Worm (Caenorhabditis elegans) whole organism, L4 larva: ENCODE results near the gene pgl-2.
A peak's percentile ranks its signal among the peaks of the same experiment; 100 is the strongest.

ENCODE experiments used
- ceh-82 ChIP-seq: sonication (generic microtip); optimal IDR thresholded peaks from 2 replicates; lab custom pipeline; 2017; ENCODE audit warnings: missing biosample characterization, missing genetic modification characterization
- daf-16 ChIP-seq, 3 experiments: sonication (generic microtip); optimal IDR thresholded peaks; 2 replicates each; lab custom pipeline; 2016 to 2017; ENCODE audit warnings: missing genetic modification characterization in 3 of 3, missing genetic modification reagents in 3 of 3, mild to moderate bottlenecking in 2 of 3, missing compliant biosample characterization in 2 of 3, missing biosample characterization in 1 of 3, moderate library complexity in 1 of 3
- egl-27 ChIP-seq: sonication (generic microtip); optimal IDR thresholded peaks from 3 replicates; lab custom pipeline; 2017; ENCODE audit warnings: missing biosample characterization, missing genetic modification reagents, missing genetic modification characterization
- jun-1 ChIP-seq: fragments of 150-350 bp; optimal IDR thresholded peaks from 2 replicates; lab custom pipeline; 2014; ENCODE audit warnings: missing biosample characterization, missing genetic modification reagents, missing genetic modification characterization
- lin-29 ChIP-seq: fragments of 200-800 bp; sonication (Bioruptor generic); IDR thresholded peaks from 2 replicates; pipeline ENCODE4 v1.3.6; 2022; ENCODE audit warnings: missing genetic modification reagents, missing genetic modification characterization, missing compliant biosample characterization
- lin-38 ChIP-seq: fragments of 200-800 bp; sonication (Bioruptor generic); IDR thresholded peaks from 2 replicates; pipeline ENCODE4 v1.3.6; 2022; ENCODE audit warnings: missing genetic modification reagents, missing genetic modification characterization, missing compliant biosample characterization
- nhr-28 ChIP-seq: fragments of 150-350 bp; optimal IDR thresholded peaks from 2 replicates; lab custom pipeline; 2014; ENCODE audit warnings: missing biosample characterization, missing genetic modification characterization
- nhr-41 ChIP-seq: fragments of 200-800 bp; sonication (Bioruptor generic); IDR thresholded peaks from 2 replicates; pipeline ENCODE4 v1.3.6; 2022; ENCODE audit warnings: missing genetic modification reagents, missing genetic modification characterization, missing compliant biosample characterization
- rbr-2 ChIP-seq: sonication (generic microtip); optimal IDR thresholded peaks from 2 replicates; lab custom pipeline; 2016; ENCODE audit warnings: missing genotype, missing genetic modification characterization, missing compliant biosample characterization
- skn-1 ChIP-seq: fragments of 150-350 bp; optimal IDR thresholded peaks from 2 replicates; lab custom pipeline; 2014; ENCODE audit warnings: missing biosample characterization, missing genetic modification characterization
- unc-62 ChIP-seq, 3 experiments: fragments of 150-350 bp in 1 of 3; sonication (generic microtip); optimal IDR thresholded peaks in 2 of 3; peaks in 1 of 3; 1 replicate in 1 of 3; 2 replicates in 2 of 3; lab custom pipeline; 2014 to 2017; ENCODE audit warnings: missing biosample characterization in 3 of 3, missing genetic modification characterization in 3 of 3, missing genetic modification reagents in 3 of 3, missing genotype in 1 of 3
- ztf-11 ChIP-seq: fragments of 150-350 bp; optimal IDR thresholded peaks from 2 replicates; lab custom pipeline; 2014; ENCODE audit warnings: missing biosample characterization, missing genetic modification characterization

- TF ChIP-seq nhr-28 (tag; lab: Kevin White, UChicago) (no peak), lin-29 (GFP tag; lab: Robert Waterston, UW) (no peak), nhr-41 (GFP tag; lab: Robert Waterston, UW) (0 out of 2 replicates have a peak, but pooled peaks have one; percentile 25), skn-1 (tag; lab: Kevin White, UChicago) (no peak), ceh-82 (tag; lab: Kevin White, UChicago) (no peak), jun-1 (tag; lab: Kevin White, UChicago) (no peak), ztf-11 (tag; lab: Kevin White, UChicago) (no peak), egl-27 (tag; lab: Kevin White, UChicago) (no peak), lin-38 (GFP tag; lab: Robert Waterston, UW) (no peak), unc-62 (GFP tag; optimal IDR thresholded peaks at IDR 0.05 in 1 of 2; lab: Kevin White, UChicago) (no peak), unc-62 (tag; optimal IDR thresholded peaks at IDR 0.05; lab: Kevin White, UChicago) (no peak), daf-16 (GFP tag; optimal IDR thresholded peaks at IDR 0.05; lab: Kevin White, UChicago) (peak in 1 of 2 experiments; percentile 45), daf-16 (tag; optimal IDR thresholded peaks at IDR 0.05; lab: Kevin White, UChicago) (peak; percentile 35), rbr-2 (tag; lab: Kevin White, UChicago) (no peak)
Measured at ce11 chrIII:8646021-8646420, 29.2 kb downstream of the pgl-2 start.
